Fruit fly (Drosophila melanogaster) whole organism, wandering third instar larva: ENCODE data around the gene CG13096.

Experiments
- Abd-B ChIP-seq: fragments of >200 bp; optimal IDR thresholded peaks from 2 replicates; lab custom pipeline; 2017; ENCODE audit warnings: missing biosample characterization, missing genetic modification characterization
- CG9705 ChIP-seq: fragments of 200-800 bp; sonication (Bioruptor generic); optimal IDR thresholded peaks from 2 replicates; lab custom pipeline; 2018; ENCODE audit warnings: missing biosample characterization, mild to moderate bottlenecking, missing genetic modification characterization
- CrebA ChIP-seq: fragments of 200-800 bp; sonication (Bioruptor generic); optimal IDR thresholded peaks from 2 replicates; lab custom pipeline; 2016; ENCODE audit warnings: missing biosample characterization, mild to moderate bottlenecking, missing genetic modification characterization, borderline replicate concordance
- Dif ChIP-seq: fragments of 200-275, 200-300 bp; sonication (Bioruptor generic); optimal IDR thresholded peaks from 2 replicates; lab custom pipeline; 2018; ENCODE audit warnings: missing biosample characterization, missing genetic modification characterization; ENCODE audit not compliant: partially characterized antibody
- GATAd ChIP-seq: sonication (Bioruptor generic); optimal IDR thresholded peaks from 2 replicates; lab custom pipeline; 2016; ENCODE audit warnings: missing biosample characterization, missing genetic modification characterization
- HLH106 ChIP-seq: fragments of 200-800 bp; optimal IDR thresholded peaks from 3 replicates; lab custom pipeline; 2019; ENCODE audit warnings: missing biosample characterization, mild to moderate bottlenecking, missing genetic modification characterization, moderate library complexity
- Hnf4 ChIP-seq: fragments of 200-800 bp; sonication (Bioruptor generic); optimal IDR thresholded peaks from 2 replicates; lab custom pipeline; 2016; ENCODE audit warnings: missing biosample characterization, mild to moderate bottlenecking, missing genetic modification characterization
- Hr78 ChIP-seq: fragments of >200 bp; optimal IDR thresholded peaks from 2 replicates; lab custom pipeline; 2017; ENCODE audit warnings: missing biosample characterization, missing genetic modification characterization
- Hr83 ChIP-seq: fragments of 200-300 bp; sonication (Bioruptor generic); optimal IDR thresholded peaks from 2 replicates; lab custom pipeline; 2016; ENCODE audit warnings: missing biosample characterization, mild to moderate bottlenecking, missing genetic modification characterization, moderate library complexity; ENCODE audit not compliant: poor library complexity, severe bottlenecking
- Myc ChIP-seq: fragments of >200 bp; optimal IDR thresholded peaks from 2 replicates; lab custom pipeline; 2017
- N ChIP-seq: fragments of >200 bp; optimal IDR thresholded peaks from 2 replicates; lab custom pipeline; 2018; ENCODE audit warnings: missing biosample characterization, missing external identifiers, missing genetic modification characterization
- OdsH ChIP-seq: fragments of 200-800 bp; sonication (Bioruptor generic); optimal IDR thresholded peaks from 2 replicates; lab custom pipeline; 2016; ENCODE audit warnings: missing biosample characterization, mild to moderate bottlenecking, missing genetic modification characterization
- Rel ChIP-seq, 2 experiments: fragments of 200-800 bp; sonication (Bioruptor generic) in 1 of 2; optimal IDR thresholded peaks; 2 replicates in 1 of 2; 3 replicates in 1 of 2; lab custom pipeline; 2016 to 2019; ENCODE audit warnings: mild to moderate bottlenecking in 2 of 2, missing biosample characterization in 2 of 2, missing genetic modification characterization in 2 of 2, moderate library complexity in 1 of 2
- Sp1 ChIP-seq: fragments of 200-800 bp; sonication (Bioruptor generic); optimal IDR thresholded peaks from 3 replicates; lab custom pipeline; 2019; ENCODE audit warnings: missing biosample characterization, mild to moderate bottlenecking, missing genetic modification characterization, moderate library complexity
- Vsx2 ChIP-seq: fragments of 200-300, 225-300 bp; sonication (Bioruptor generic); optimal IDR thresholded peaks from 2 replicates; lab custom pipeline; 2018; ENCODE audit warnings: missing biosample characterization, missing genetic modification characterization; ENCODE audit not compliant: partially characterized antibody
- brk ChIP-seq: fragments of 200-800 bp; sonication (Bioruptor generic); optimal IDR thresholded peaks from 2 replicates; lab custom pipeline; 2016; ENCODE audit warnings: missing biosample characterization, mild to moderate bottlenecking, missing genetic modification characterization
- dl ChIP-seq, 2 experiments: fragments of 175-275, 200-275 bp in 1 of 2; fragments of 200-275 bp in 1 of 2; sonication (Bioruptor generic); optimal IDR thresholded peaks; lab custom pipeline; 2018; ENCODE audit warnings: mild to moderate bottlenecking in 2 of 2, missing biosample characterization in 2 of 2, missing genetic modification characterization in 2 of 2, moderate library complexity in 2 of 2; ENCODE audit not compliant: partially characterized antibody in 2 of 2, insufficient read depth in 1 of 2
- dmrt93B ChIP-seq: fragments of 200-800 bp; sonication (Bioruptor generic); optimal IDR thresholded peaks from 2 replicates; lab custom pipeline; 2018; ENCODE audit warnings: missing biosample characterization, mild to moderate bottlenecking, missing genetic modification characterization
- ey ChIP-seq: fragments of 200-800 bp; sonication (Bioruptor generic); optimal IDR thresholded peaks from 2 replicates; lab custom pipeline; 2016; ENCODE audit warnings: missing biosample characterization, missing genetic modification characterization
- foxo ChIP-seq, 2 experiments: fragments of 200-800 bp; sonication (Bioruptor generic); optimal IDR thresholded peaks; 2 replicates in 1 of 2; 3 replicates in 1 of 2; lab custom pipeline; 2016 to 2017; ENCODE audit warnings: missing biosample characterization in 2 of 2, missing genetic modification characterization in 2 of 2
- fru ChIP-seq: fragments of 200-800 bp; sonication (Bioruptor generic); optimal IDR thresholded peaks from 3 replicates; lab custom pipeline; 2016; ENCODE audit warnings: missing biosample characterization, mild to moderate bottlenecking, missing genetic modification characterization
- h ChIP-seq: fragments of 200-800 bp; sonication (Bioruptor generic); optimal IDR thresholded peaks from 3 replicates; lab custom pipeline; 2016; ENCODE audit warnings: missing biosample characterization, mild to moderate bottlenecking, missing genetic modification characterization
- jim ChIP-seq: fragments of 175-275, 200-325 bp; sonication (Bioruptor generic); optimal IDR thresholded peaks from 2 replicates; lab custom pipeline; 2016; ENCODE audit warnings: missing biosample characterization, mild to moderate bottlenecking, missing genetic modification characterization
- lola ChIP-seq: fragments of >200 bp; optimal IDR thresholded peaks from 2 replicates; lab custom pipeline; 2017; ENCODE audit warnings: missing biosample characterization, missing genetic modification characterization
- psq ChIP-seq: fragments of 200-800 bp; sonication (Bioruptor generic); optimal IDR thresholded peaks from 3 replicates; lab custom pipeline; 2017; ENCODE audit warnings: missing biosample characterization, mild to moderate bottlenecking, missing genetic modification characterization, moderate library complexity
- sage ChIP-seq: fragments of 200-800 bp; sonication (Bioruptor generic); optimal IDR thresholded peaks from 2 replicates; lab custom pipeline; 2016; ENCODE audit warnings: missing biosample characterization, mild to moderate bottlenecking, missing genetic modification characterization
- sv ChIP-seq: fragments of 200-800 bp; sonication (Bioruptor generic); optimal IDR thresholded peaks from 3 replicates; lab custom pipeline; 2016; ENCODE audit warnings: missing biosample characterization, missing genetic modification characterization
- tai ChIP-seq: sonication (Bioruptor generic); optimal IDR thresholded peaks from 2 replicates; lab custom pipeline; 2016; ENCODE audit warnings: missing biosample characterization, missing genetic modification characterization
- usp ChIP-seq: fragments of >200 bp; optimal IDR thresholded peaks from 2 replicates; lab custom pipeline; 2017; ENCODE audit warnings: missing biosample characterization, missing genetic modification characterization
- woc ChIP-seq: sonication (Bioruptor generic); optimal IDR thresholded peaks from 2 replicates; lab custom pipeline; 2016; ENCODE audit warnings: missing biosample characterization, mild to moderate bottlenecking, missing genetic modification characterization

CG13096 gene

DNA sequence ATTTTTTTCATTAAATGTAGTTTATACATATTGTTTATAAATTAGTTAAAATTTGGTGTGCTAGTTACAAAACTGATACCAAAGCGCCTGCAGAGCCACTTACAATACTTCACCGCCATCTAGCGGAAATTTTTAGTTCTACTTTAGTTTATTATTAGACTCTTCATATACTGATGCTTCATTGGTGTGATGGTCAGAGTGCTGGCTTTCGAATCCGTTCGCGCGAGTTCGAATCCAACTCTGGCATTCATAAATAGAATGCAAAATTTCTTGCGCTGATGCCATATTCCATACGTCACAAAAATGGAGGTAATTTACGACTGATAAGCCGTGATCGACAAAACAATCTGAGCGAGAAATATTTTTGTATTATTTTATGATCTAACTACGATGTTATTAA, 26.1 kb downstream of the CG13096 start:
- TF ChIP-seq dl (GFP tag; optimal IDR thresholded peaks at IDR 0.05; lab: Kevin White, UChicago; ENCODE audit: insufficient read depth in 1 of 2, partially characterized antibody in 2 of 2) = no peak
- peak; percentile 45 for TF ChIP-seq Hnf4
- no peak for TF ChIP-seq fru
- peak; percentile 7 for TF ChIP-seq OdsH (GFP tag; lab: Kevin White, UChicago)
- TF ChIP-seq foxo (GFP tag; optimal IDR thresholded peaks at IDR 0.05; lab: Kevin White, UChicago) = no peak
- TF ChIP-seq ey (GFP tag; lab: Kevin White, UChicago) = no peak
- TF ChIP-seq jim (GFP tag; lab: Kevin White, UChicago) = peak; percentile 2

dm6 chr2L:8481623-8482424, 29.8 kb downstream of the CG13096 start, which contains the start of gene CG43796:
Gene CG43796, plus strand, starts transcription at chr2L:8482374.
- TF ChIP-seq dl (GFP tag; optimal IDR thresholded peaks at IDR 0.05; lab: Kevin White, UChicago; ENCODE audit: insufficient read depth in 1 of 2, partially characterized antibody in 2 of 2) (no peak), HLH106 (no peak), Hnf4 (no peak), Rel (GFP tag; optimal IDR thresholded peaks at IDR 0.05; lab: Kevin White, UChicago) (no peak), Rel (tag; optimal IDR thresholded peaks at IDR 0.05; lab: Kevin White, UChicago) (peak; percentile 50), lola (no peak)

- TF ChIP-seq Hr78 (GFP tag; lab: Kevin White, UChicago) (no peak), Rel (GFP tag; optimal IDR thresholded peaks at IDR 0.05; lab: Kevin White, UChicago) (no peak), Rel (tag; optimal IDR thresholded peaks at IDR 0.05; lab: Kevin White, UChicago) (no peak), dl (GFP tag; optimal IDR thresholded peaks at IDR 0.05; lab: Kevin White, UChicago; ENCODE audit: insufficient read depth in 1 of 2, partially characterized antibody in 2 of 2) (no peak), tai (no peak), Abd-B (no peak), h (GFP tag; lab: Kevin White, UChicago) (no peak), CG9705 (GFP tag; lab: Kevin White, UChicago) (no peak), sv (no peak), brk (GFP tag; lab: Kevin White, UChicago) (no peak), sage (no peak), N (GFP tag; lab: Kevin White, UChicago) (no peak), Sp1 (GFP tag; lab: Kevin White, UChicago) (no peak), woc (GFP tag; lab: Kevin White, UChicago) (no peak), jim (GFP tag; lab: Kevin White, UChicago) (no peak), GATAd (GFP tag; lab: Kevin White, UChicago) (no peak), Hr83 (GFP tag; lab: Kevin White, UChicago) (no peak)
Measured at dm6 chr2L:8480825-8481224, 30.8 kb downstream of the CG13096 start.

- TF ChIP-seq sage (peak; percentile 47), Rel (GFP tag; optimal IDR thresholded peaks at IDR 0.05; lab: Kevin White, UChicago) (peak; percentile 86), Rel (tag; optimal IDR thresholded peaks at IDR 0.05; lab: Kevin White, UChicago) (peak; percentile 3), usp (GFP tag; lab: Kevin White, UChicago) (no peak), CrebA (GFP tag; lab: Kevin White, UChicago) (peak; percentile 90), brk (GFP tag; lab: Kevin White, UChicago) (peak; percentile 67), Sp1 (GFP tag; lab: Kevin White, UChicago) (peak; percentile 84), sv (no peak), fru (peak; percentile 10), psq (GFP tag; lab: Kevin White, UChicago) (peak; percentile 45), Vsx2 (GFP tag; lab: Kevin White, UChicago) (peak; percentile 13)
Measured at dm6 chr2L:8478911-8479706, 32.6 kb downstream of the CG13096 start.

DNA sequence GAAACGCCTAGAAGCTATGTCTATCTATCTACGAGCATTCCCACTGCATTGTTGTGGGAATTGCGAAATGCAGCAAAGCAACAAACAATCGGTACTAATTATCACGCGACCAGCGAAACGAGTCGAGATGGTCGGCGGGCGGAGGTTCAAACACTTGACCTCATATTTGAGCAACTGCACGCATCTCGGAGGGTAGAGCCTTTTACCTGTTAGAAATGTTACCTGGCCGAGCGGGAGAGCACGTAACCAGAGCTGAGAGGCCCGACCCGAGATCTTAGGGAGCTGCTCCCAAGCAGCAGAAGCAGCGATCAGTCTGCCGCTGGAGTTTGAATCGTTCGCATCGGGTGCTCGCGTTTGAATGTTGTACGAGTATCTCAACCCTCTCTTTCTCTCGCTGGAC, 33.3 kb downstream of the CG13096 start:
- no peak for TF ChIP-seq woc (GFP tag; lab: Kevin White, UChicago)
- TF ChIP-seq sv = no peak
- TF ChIP-seq Vsx2 (GFP tag; lab: Kevin White, UChicago) = peak; percentile 29
- no peak for TF ChIP-seq jim (GFP tag; lab: Kevin White, UChicago)
- no peak for TF ChIP-seq N (GFP tag; lab: Kevin White, UChicago)
- TF ChIP-seq dl (GFP tag; optimal IDR thresholded peaks at IDR 0.05; lab: Kevin White, UChicago; ENCODE audit: insufficient read depth in 1 of 2, partially characterized antibody in 2 of 2) = peak; percentile 68 to 70
- no peak for TF ChIP-seq brk (GFP tag; lab: Kevin White, UChicago)
- no peak for TF ChIP-seq sage
- TF ChIP-seq Dif = peak; percentile 73
- peak; percentile 37 for TF ChIP-seq Hr83 (GFP tag; lab: Kevin White, UChicago)
- TF ChIP-seq foxo (GFP tag; optimal IDR thresholded peaks at IDR 0.05; lab: Kevin White, UChicago) = no peak
- no peak for TF ChIP-seq Myc (lab: Kevin White, UChicago)
- no peak for TF ChIP-seq dmrt93B
- TF ChIP-seq, all 38 proteins: peak for 4
